Worm (Caenorhabditis elegans): ENCODE data around the gene acr-2.
A peak's percentile ranks its signal among the peaks of the same experiment; 100 is the strongest.

acr-2 gene

ce11 chrX:6722966-6723365, 20.6 kb downstream of the acr-2 start, which contains the start of gene smf-1:
smf-1 (minus strand) TSS chrX:6723066.
- TF ChIP-seq nhr-76 (tag; optimal IDR thresholded peaks at IDR 0.05) (no peak), nhr-2 (tag; optimal IDR thresholded peaks at IDR 0.05) (no peak), nhr-12 (tag; optimal IDR thresholded peaks at IDR 0.05) (no peak), ceh-39 (tag; optimal IDR thresholded peaks at IDR 0.05) (no peak), pha-4 (tag; optimal IDR thresholded peaks at IDR 0.05) (no peak), mep-1 (tag; optimal IDR thresholded peaks at IDR 0.05) (no peak), flh-1 (GFP tag; optimal IDR thresholded peaks at IDR 0.05) (no peak)

ce11 chrX:6725260-6725718, 22.9 kb downstream of the acr-2 start, which contains the start of gene slc-25A10:
slc-25A10 (minus strand) TSS chrX:6725668.
- TF ChIP-seq ceh-43 (GFP tag; optimal IDR thresholded peaks at IDR 0.05) (no peak), unc-62 (GFP tag; optimal IDR thresholded peaks at IDR 0.05) (no peak), mls-2 (tag; optimal IDR thresholded peaks at IDR 0.05) (no peak), bed-3 (GFP tag; optimal IDR thresholded peaks at IDR 0.05) (no peak), nhr-76 (tag; optimal IDR thresholded peaks at IDR 0.05) (no peak), ceh-83 (GFP tag; optimal IDR thresholded peaks at IDR 0.05) (no peak), sptf-1 (tag; optimal IDR thresholded peaks at IDR 0.05) (no peak), zip-8 (tag; optimal IDR thresholded peaks at IDR 0.05) (no peak), unc-39 (tag; optimal IDR thresholded peaks at IDR 0.05) (no peak), lsy-2 (tag; optimal IDR thresholded peaks at IDR 0.05) (no peak), lin-13 (tag; optimal IDR thresholded peaks at IDR 0.05) (no peak), nhr-28 (tag; optimal IDR thresholded peaks at IDR 0.05) (no peak), nhr-12 (tag; optimal IDR thresholded peaks at IDR 0.05) (no peak), elt-3 (tag; optimal IDR thresholded peaks at IDR 0.05) (no peak), cnd-1 (tag; optimal IDR thresholded peaks at IDR 0.05) (no peak), mep-1 (tag; optimal IDR thresholded peaks at IDR 0.05) (no peak), nhr-237 (tag; optimal IDR thresholded peaks at IDR 0.05) (no peak), nhr-2 (tag; optimal IDR thresholded peaks at IDR 0.05) (no peak)

- TF ChIP-seq sptf-1 (tag; optimal IDR thresholded peaks at IDR 0.05): no peak
- no peak for TF ChIP-seq zip-8 (tag; optimal IDR thresholded peaks at IDR 0.05)
- TF ChIP-seq unc-120 (tag; optimal IDR thresholded peaks at IDR 0.05; ENCODE audit: poor library complexity, severe bottlenecking): no peak
- no peak for TF ChIP-seq lin-13 (tag; optimal IDR thresholded peaks at IDR 0.05)
- TF ChIP-seq ceh-39 (tag; optimal IDR thresholded peaks at IDR 0.05): no peak
- TF ChIP-seq hlh-1 (tag; optimal IDR thresholded peaks at IDR 0.05): no peak
- no peak for TF ChIP-seq ceh-43 (GFP tag; optimal IDR thresholded peaks at IDR 0.05)
Measured at ce11 chrX:6728820-6729396, 26.6 kb downstream of the acr-2 start.

- TF ChIP-seq lin-32 (GFP tag; optimal IDR thresholded peaks at IDR 0.05) (no peak), nhr-237 (tag; optimal IDR thresholded peaks at IDR 0.05) (peak; percentile 13), blmp-1 (tag; optimal IDR thresholded peaks at IDR 0.05) (no peak), bed-3 (GFP tag; optimal IDR thresholded peaks at IDR 0.05) (no peak), hlh-1 (tag; optimal IDR thresholded peaks at IDR 0.05) (no peak), tbx-8 (GFP tag; optimal IDR thresholded peaks at IDR 0.05) (no peak), pha-4 (tag; optimal IDR thresholded peaks at IDR 0.05) (peak; percentile 73), mls-2 (tag; optimal IDR thresholded peaks at IDR 0.05) (no peak)
Measured at ce11 chrX:6729593-6729992, 27.2 kb downstream of the acr-2 start, which contains the start of gene K11G12.6. K11G12.6 (minus strand) TSS chrX:6729657.

- TF ChIP-seq hlh-1 (tag; optimal IDR thresholded peaks at IDR 0.05) (peak; percentile 84), flh-1 (GFP tag; optimal IDR thresholded peaks at IDR 0.05) (no peak), ces-1 (GFP tag; optimal IDR thresholded peaks at IDR 0.05) (no peak), M03D4.4 (tag; optimal IDR thresholded peaks at IDR 0.05) (no peak)
Measured at ce11 chrX:6733201-6733600, 30.9 kb downstream of the acr-2 start, which contains the start of gene R03E9.2. R03E9.2 (minus strand) TSS chrX:6733301.

- TF ChIP-seq sem-2 (GFP tag; optimal IDR thresholded peaks at IDR 0.05) (no peak), mls-2 (tag; optimal IDR thresholded peaks at IDR 0.05) (no peak), blmp-1 (tag; optimal IDR thresholded peaks at IDR 0.05) (no peak), zip-8 (tag; optimal IDR thresholded peaks at IDR 0.05) (no peak), ceh-43 (GFP tag; optimal IDR thresholded peaks at IDR 0.05) (no peak), ham-2 (GFP tag; optimal IDR thresholded peaks at IDR 0.05) (no peak), pha-4 (tag; optimal IDR thresholded peaks at IDR 0.05) (no peak), lin-32 (GFP tag; optimal IDR thresholded peaks at IDR 0.05) (no peak), drap-1 (GFP tag; optimal IDR thresholded peaks at IDR 0.05) (no peak), tbx-8 (GFP tag; optimal IDR thresholded peaks at IDR 0.05) (no peak), ztf-11 (tag; optimal IDR thresholded peaks at IDR 0.05) (no peak), unc-39 (tag; optimal IDR thresholded peaks at IDR 0.05) (no peak), nhr-12 (tag; optimal IDR thresholded peaks at IDR 0.05) (no peak), nhr-28 (tag; optimal IDR thresholded peaks at IDR 0.05) (no peak), flh-1 (GFP tag; optimal IDR thresholded peaks at IDR 0.05) (no peak), bed-3 (GFP tag; optimal IDR thresholded peaks at IDR 0.05) (no peak), mab-5 (tag; optimal IDR thresholded peaks at IDR 0.05) (no peak), lin-13 (tag; optimal IDR thresholded peaks at IDR 0.05) (no peak)
Measured at ce11 chrX:6735494-6735893, 33.1 kb downstream of the acr-2 start.
